ENCODE assay signal across 2 worm cellular contexts in the genomic region with DNA sequence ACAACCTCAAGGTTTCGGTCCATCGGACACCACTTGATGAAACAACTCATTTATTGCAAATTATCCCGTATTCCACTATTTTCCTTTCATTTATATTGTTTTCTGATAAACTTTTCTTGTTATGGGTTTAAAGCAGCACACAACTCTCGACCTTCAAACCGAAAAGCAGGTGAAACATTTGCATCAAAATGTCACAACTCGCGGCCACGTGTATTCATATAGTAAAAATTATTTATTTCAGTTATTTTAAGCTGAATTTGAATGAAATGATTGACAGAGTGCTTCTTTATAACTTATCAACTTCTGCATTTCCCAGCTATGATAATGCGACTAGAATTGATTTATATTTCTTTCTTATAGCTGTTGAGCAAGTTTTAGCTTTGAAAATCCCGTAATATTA.
A peak's percentile ranks its signal among the peaks of the same experiment; 100 is the strongest.
TF ChIP-seq lines count a peak whose summit lies in the region.

A gene (plus strand): TSS at position 213 of the 400 bp plus-strand sequence.

TF ChIP-seq in whole organism, L4 larva, 104 proteins besides CTCF, POLR2A, EP300 and RAD21:
- peak; percentile 85; the same call in 1 of the 2 replicates for TF ChIP-seq snpc-1.2 (GFP tag; IDR thresholded peaks at IDR 0.05; lab: Robert Waterston, UW)
- peak; percentile 18; the same call in 1 of the 2 replicates for TF ChIP-seq T26A8.4 (GFP tag; IDR thresholded peaks at IDR 0.05; lab: Robert Waterston, UW)
- TF ChIP-seq lsy-2 (tag; optimal IDR thresholded peaks at IDR 0.05; lab: Kevin White, UChicago) = peak in 1 of 2 experiments; percentile 3
- no peak for TF ChIP-seq T20F7.1 (GFP tag; optimal IDR thresholded peaks at IDR 0.05; lab: Kevin White, UChicago)
- TF ChIP-seq Y105C5A.15 (GFP tag; IDR thresholded peaks at IDR 0.05; lab: Robert Waterston, UW) = peak; percentile 57; the same call in 1 of the 2 replicates
- TF ChIP-seq F49E8.2 (tag; optimal IDR thresholded peaks at IDR 0.05; lab: Kevin White, UChicago; ENCODE audit: borderline replicate concordance) = peak; percentile 22
- TF ChIP-seq fos-1 (tag; optimal IDR thresholded peaks at IDR 0.05; lab: Kevin White, UChicago) = no peak
- TF ChIP-seq unc-62 (GFP tag; optimal IDR thresholded peaks at IDR 0.05 in 1 of 2; lab: Kevin White, UChicago) = peak in 1 of 2 experiments; percentile 36
- no peak for TF ChIP-seq unc-62 (tag; optimal IDR thresholded peaks at IDR 0.05; lab: Kevin White, UChicago)
- no peak for TF ChIP-seq dmd-8 (GFP tag; IDR thresholded peaks at IDR 0.05; lab: Robert Waterston, UW)
- peak; percentile 60 for TF ChIP-seq lin-38 (GFP tag; IDR thresholded peaks at IDR 0.05; lab: Robert Waterston, UW)

TF ChIP-seq in whole organism, young adult, 124 proteins besides CTCF, POLR2A, EP300 and RAD21:
- TF ChIP-seq rcor-1 (GFP tag; IDR thresholded peaks at IDR 0.05; lab: Robert Waterston, UW) = peak; percentile 50; the same call in 1 of the 2 replicates
- peak; percentile 24 for TF ChIP-seq snpc-3.4 (tag; optimal IDR thresholded peaks at IDR 0.05; lab: Kevin White, UChicago)
- TF ChIP-seq ztf-6 (GFP tag; IDR thresholded peaks at IDR 0.05; lab: Robert Waterston, UW) = no peak
- TF ChIP-seq cebp-1 (GFP tag; IDR thresholded peaks at IDR 0.05; lab: Robert Waterston, UW) = no peak
- peak; percentile 16 for TF ChIP-seq cebp-1 (tag; optimal IDR thresholded peaks at IDR 0.05; lab: Kevin White, UChicago)
- no peak for TF ChIP-seq hlh-26 (GFP tag; conservative IDR thresholded peaks at IDR 0.05; lab: Robert Waterston, UW)
- no peak for TF ChIP-seq snpc-4 (GFP tag; optimal IDR thresholded peaks at IDR 0.05; lab: Kevin White, UChicago)
- peak in 2 of 4 experiments; percentile 51 to 81 for TF ChIP-seq snpc-4 (tag; optimal IDR thresholded peaks at IDR 0.05; lab: Kevin White, UChicago)
- TF ChIP-seq B0261.1 (tag; optimal IDR thresholded peaks at IDR 0.05; lab: Kevin White, UChicago) = no peak
- 0 out of 2 replicates have a peak, but pooled peaks have one; percentile 53 for TF ChIP-seq attf-6 (GFP tag; IDR thresholded peaks at IDR 0.05; lab: Robert Waterston, UW)
- peak; percentile 45; the same call in 1 of the 2 replicates for TF ChIP-seq madf-6 (GFP tag; IDR thresholded peaks at IDR 0.05; lab: Robert Waterston, UW)
- no peak for TF ChIP-seq sdz-38 (tag; optimal IDR thresholded peaks at IDR 0.05; lab: Kevin White, UChicago)
- TF ChIP-seq Y56A3A.18 (GFP tag; IDR thresholded peaks at IDR 0.05; lab: Robert Waterston, UW) = no peak
- 0 out of 2 replicates have a peak, but pooled peaks have one; percentile 20 for TF ChIP-seq ztf-25 (GFP tag; IDR thresholded peaks at IDR 0.05; lab: Robert Waterston, UW)
- TF ChIP-seq lir-1 (GFP tag; conservative IDR thresholded peaks at IDR 0.05; lab: Robert Waterston, UW) = no peak
- TF ChIP-seq ceh-40 (GFP tag; IDR thresholded peaks at IDR 0.05; lab: Robert Waterston, UW) = no peak
- TF ChIP-seq atf-7 (tag; optimal IDR thresholded peaks at IDR 0.05; lab: Kevin White, UChicago) = peak; percentile 9
- TF ChIP-seq B0336.3 (GFP tag; IDR thresholded peaks at IDR 0.05; lab: Robert Waterston, UW) = peak; percentile 86
- peak; percentile 9 for TF ChIP-seq lin-54 (GFP tag; optimal IDR thresholded peaks at IDR 0.05; lab: Kevin White, UChicago)
- TF ChIP-seq C17E4.6 (GFP tag; IDR thresholded peaks at IDR 0.05; lab: Robert Waterston, UW) = no peak
- TF ChIP-seq aptf-2 (GFP tag; conservative IDR thresholded peaks at IDR 0.05; lab: Robert Waterston, UW) = no peak
- TF ChIP-seq mcd-1 (GFP tag; IDR thresholded peaks at IDR 0.05; lab: Robert Waterston, UW) = peak; percentile 28; the same call in 1 of the 2 replicates
- TF ChIP-seq lin-26 (GFP tag; IDR thresholded peaks at IDR 0.05; lab: Robert Waterston, UW) = 0 out of 2 replicates have a peak, but pooled peaks have one; percentile 18
- 0 out of 2 replicates have a peak, but pooled peaks have one; percentile 10 for TF ChIP-seq hmg-1.2 (GFP tag; IDR thresholded peaks at IDR 0.05; lab: Robert Waterston, UW)
- no peak for TF ChIP-seq F57C9.4 (tag; optimal IDR thresholded peaks at IDR 0.05; lab: Kevin White, UChicago)
- no peak for TF ChIP-seq Y53F4B.3 (GFP tag; IDR thresholded peaks at IDR 0.05; lab: Robert Waterston, UW)
- no peak for TF ChIP-seq B0035.1 (tag; optimal IDR thresholded peaks at IDR 0.05; lab: Kevin White, UChicago)
- TF ChIP-seq bed-1 (GFP tag; IDR thresholded peaks at IDR 0.05; lab: Robert Waterston, UW) = 0 out of 2 replicates have a peak, but pooled peaks have one; percentile 8
- no peak for TF ChIP-seq hlh-12 (tag; optimal IDR thresholded peaks at IDR 0.05; lab: Kevin White, UChicago)
- TF ChIP-seq unc-130 (GFP tag; optimal IDR thresholded peaks at IDR 0.05; lab: Kevin White, UChicago) = peak; percentile 5
- peak; percentile 59 for TF ChIP-seq F49E8.2 (tag; optimal IDR thresholded peaks at IDR 0.05; lab: Kevin White, UChicago; ENCODE audit: insufficient read depth)
- no peak for TF ChIP-seq nfya-2 (GFP tag; IDR thresholded peaks at IDR 0.05; lab: Robert Waterston, UW)
- no peak for TF ChIP-seq lsy-27 (tag; optimal IDR thresholded peaks at IDR 0.05; lab: Kevin White, UChicago; ENCODE audit: borderline replicate concordance, insufficient read depth)
- no peak for TF ChIP-seq ama-1 (optimal IDR thresholded peaks at IDR 0.05; lab: Kevin White, UChicago)
- no peak for TF ChIP-seq ama-1 (GFP tag; optimal IDR thresholded peaks at IDR 0.05; lab: Kevin White, UChicago)
- peak; percentile 38 for TF ChIP-seq tbp1 (GFP tag; optimal IDR thresholded peaks at IDR 0.05; lab: Kevin White, UChicago)
- TF ChIP-seq lin-35 (GFP tag; optimal IDR thresholded peaks at IDR 0.05; lab: Kevin White, UChicago) = peak in 1 of 3 experiments; percentile 11
- TF ChIP-seq ZK185.1 (tag; optimal IDR thresholded peaks at IDR 0.05; lab: Kevin White, UChicago; ENCODE audit: poor library complexity, severe bottlenecking) = no peak
- TF ChIP-seq snpc-1.3 (tag; optimal IDR thresholded peaks at IDR 0.05; lab: Kevin White, UChicago; ENCODE audit: insufficient read depth) = peak; percentile 19
- TF ChIP-seq somi-1 (GFP tag; optimal IDR thresholded peaks at IDR 0.05; lab: Kevin White, UChicago) = no peak
- no peak for TF ChIP-seq B0019.2 (GFP tag; conservative IDR thresholded peaks at IDR 0.05; lab: Robert Waterston, UW)
- no peak for TF ChIP-seq nhr-80 (tag; optimal IDR thresholded peaks at IDR 0.05; lab: Kevin White, UChicago)
- no peak for TF ChIP-seq F22D6.2 (tag; optimal IDR thresholded peaks at IDR 0.05; lab: Kevin White, UChicago)
- no peak for TF ChIP-seq rpc-1 (optimal IDR thresholded peaks at IDR 0.05; lab: Kevin White, UChicago)
- no peak for TF ChIP-seq rpc-1 (tag; optimal IDR thresholded peaks at IDR 0.05; lab: Kevin White, UChicago)
- TF ChIP-seq efl-1 (GFP tag; optimal IDR thresholded peaks at IDR 0.05; lab: Kevin White, UChicago) = no peak
- TF ChIP-seq zfh-2 (GFP tag; conservative IDR thresholded peaks at IDR 0.05; lab: Robert Waterston, UW) = no peak
- TF ChIP-seq nfya-1 (tag; optimal IDR thresholded peaks at IDR 0.05; lab: Kevin White, UChicago; ENCODE audit: borderline replicate concordance, insufficient read depth) = no peak
- TF ChIP-seq unc-62 (GFP tag; optimal IDR thresholded peaks at IDR 0.05; lab: Kevin White, UChicago) = no peak
- TF ChIP-seq ztf-28 (GFP tag; IDR thresholded peaks at IDR 0.05; lab: Robert Waterston, UW) = no peak
- TF ChIP-seq hrde-1 (tag; optimal IDR thresholded peaks at IDR 0.05; lab: Kevin White, UChicago; ENCODE audit: borderline replicate concordance) = peak; percentile 53
- peak; percentile 12 for TF ChIP-seq die-1 (tag; optimal IDR thresholded peaks at IDR 0.05; lab: Kevin White, UChicago)
- TF ChIP-seq ceh-100 (GFP tag; IDR thresholded peaks at IDR 0.05; lab: Robert Waterston, UW) = 0 out of 2 replicates have a peak, but pooled peaks have one; percentile 40
- peak; percentile 24 for TF ChIP-seq snpc-1.1 (tag; optimal IDR thresholded peaks at IDR 0.05; lab: Kevin White, UChicago; ENCODE audit: insufficient read depth)
- TF ChIP-seq madf-3 (GFP tag; IDR thresholded peaks at IDR 0.05; lab: Robert Waterston, UW) = 0 out of 2 replicates have a peak, but pooled peaks have one; percentile 71
